Worm (Caenorhabditis elegans) whole organism, late embryonic: ENCODE results near the gene ZK1307.8.

Experiments
- F13H6.1 ChIP-seq: sonication (generic microtip); optimal IDR thresholded peaks from 2 replicates; lab custom pipeline; 2016; ENCODE audit warnings: missing genetic modification characterization, missing compliant biosample characterization
- K09A11.1 ChIP-seq: sonication (generic microtip); optimal IDR thresholded peaks from 2 replicates; lab custom pipeline; 2017; ENCODE audit warnings: antibody characterized with exemption, mild to moderate bottlenecking, missing genetic modification characterization, missing compliant biosample characterization; ENCODE audit not compliant: insufficient read depth
- Y22D7AL.16 ChIP-seq: sonication (generic microtip); optimal IDR thresholded peaks from 2 replicates; lab custom pipeline; 2016; ENCODE audit warnings: missing genetic modification characterization, missing compliant biosample characterization
- ceh-14 ChIP-seq: sonication (generic microtip); optimal IDR thresholded peaks from 2 replicates; lab custom pipeline; 2016; ENCODE audit warnings: missing genotype, missing genetic modification characterization, missing compliant biosample characterization
- ceh-19 ChIP-seq: fragments of 200-800 bp; sonication (Bioruptor generic); optimal IDR thresholded peaks from 2 replicates; lab custom pipeline; 2018; ENCODE audit warnings: mild to moderate bottlenecking, missing genetic modification characterization, missing compliant biosample characterization
- ceh-2 ChIP-seq: sonication (generic microtip); optimal IDR thresholded peaks from 2 replicates; lab custom pipeline; 2016; ENCODE audit warnings: missing genotype, missing genetic modification characterization, missing compliant biosample characterization
- ceh-30 ChIP-seq: fragments of 150-350 bp; optimal IDR thresholded peaks from 2 replicates; lab custom pipeline; 2014; ENCODE audit warnings: missing biosample characterization, missing genetic modification characterization
- ceh-45 ChIP-seq: fragments of 200-800 bp; sonication (Bioruptor generic); IDR thresholded peaks from 2 replicates; pipeline ENCODE4 v1.3.6; 2022; ENCODE audit warnings: missing genetic modification reagents, missing genetic modification characterization, missing compliant biosample characterization
- ceh-6 ChIP-seq: fragments of 200-800 bp; sonication (Bioruptor generic); optimal IDR thresholded peaks from 2 replicates; lab custom pipeline; 2018; ENCODE audit warnings: mild to moderate bottlenecking, missing genetic modification characterization, missing compliant biosample characterization
- ceh-9 ChIP-seq: sonication (generic microtip); optimal IDR thresholded peaks from 2 replicates; lab custom pipeline; 2016; ENCODE audit warnings: mild to moderate bottlenecking, missing genetic modification characterization, inconsistent platforms, missing compliant biosample characterization
- che-1 ChIP-seq: sonication (generic microtip); optimal IDR thresholded peaks from 2 replicates; lab custom pipeline; 2016; ENCODE audit warnings: mild to moderate bottlenecking, missing genetic modification characterization, missing compliant biosample characterization
- dmd-4 ChIP-seq: sonication (generic microtip); optimal IDR thresholded peaks from 2 replicates; lab custom pipeline; 2016; ENCODE audit warnings: borderline replicate concordance, missing genetic modification characterization, missing compliant biosample characterization
- ets-4 ChIP-seq: sonication (generic microtip); optimal IDR thresholded peaks from 2 replicates; lab custom pipeline; 2016; ENCODE audit warnings: missing genetic modification characterization, missing compliant biosample characterization
- eyg-1 ChIP-seq: sonication (generic microtip); optimal IDR thresholded peaks from 2 replicates; lab custom pipeline; 2016; ENCODE audit warnings: missing genotype, missing genetic modification characterization, missing compliant biosample characterization
- fkh-10 ChIP-seq: fragments of 150-350 bp; optimal IDR thresholded peaks from 2 replicates; lab custom pipeline; 2014; ENCODE audit warnings: missing biosample characterization, missing genetic modification reagents, missing genetic modification characterization
- fkh-6 ChIP-seq: sonication (generic microtip); optimal IDR thresholded peaks from 2 replicates; lab custom pipeline; 2016; ENCODE audit warnings: missing genetic modification characterization, missing compliant biosample characterization
- gmeb-2 ChIP-seq: sonication (generic microtip); optimal IDR thresholded peaks from 2 replicates; lab custom pipeline; 2016; ENCODE audit warnings: missing genetic modification characterization, inconsistent platforms, missing compliant biosample characterization
- lin-11 ChIP-seq: fragments of 200-800 bp; sonication (Bioruptor generic); optimal IDR thresholded peaks from 2 replicates; lab custom pipeline; 2018; ENCODE audit warnings: mild to moderate bottlenecking, missing genetic modification characterization, missing compliant biosample characterization
- mec-3 ChIP-seq: sonication (generic microtip); optimal IDR thresholded peaks from 2 replicates; lab custom pipeline; 2016; ENCODE audit warnings: borderline replicate concordance, missing genetic modification characterization, missing compliant biosample characterization
- odd-2 ChIP-seq: sonication (generic microtip); optimal IDR thresholded peaks from 2 replicates; lab custom pipeline; 2017; ENCODE audit warnings: antibody characterized with exemption, mild to moderate bottlenecking, missing genetic modification characterization, missing compliant biosample characterization
- pax-1 ChIP-seq: fragments of 150-350 bp; optimal IDR thresholded peaks from 2 replicates; lab custom pipeline; 2014; ENCODE audit warnings: missing biosample characterization, missing genetic modification characterization
- pha-4 ChIP-seq: fragments of 150-350 bp; optimal IDR thresholded peaks from 2 replicates; lab custom pipeline; 2018; ENCODE audit warnings: missing biosample characterization, missing genetic modification reagents, missing genetic modification characterization
- ref-2 ChIP-seq: sonication (generic microtip); optimal IDR thresholded peaks from 2 replicates; lab custom pipeline; 2016; ENCODE audit warnings: missing genetic modification characterization, missing compliant biosample characterization
- rnt-1 ChIP-seq: sonication (generic microtip); optimal IDR thresholded peaks from 2 replicates; lab custom pipeline; 2016; ENCODE audit warnings: missing genetic modification characterization, missing compliant biosample characterization
- sox-2 ChIP-seq: fragments of 200-800 bp; sonication (Bioruptor generic); IDR thresholded peaks from 2 replicates; pipeline ENCODE4 v1.3.6; 2022; ENCODE audit warnings: missing genetic modification reagents, missing genetic modification characterization, missing compliant biosample characterization
- tbx-2 ChIP-seq: sonication (generic microtip); optimal IDR thresholded peaks from 2 replicates; lab custom pipeline; 2016; ENCODE audit warnings: missing genetic modification characterization, missing compliant biosample characterization
- tbx-7 ChIP-seq: sonication (generic microtip); optimal IDR thresholded peaks from 2 replicates; lab custom pipeline; 2016; ENCODE audit warnings: missing genotype, missing genetic modification characterization, missing compliant biosample characterization
- ttx-3 ChIP-seq: sonication (generic microtip); optimal IDR thresholded peaks from 2 replicates; lab custom pipeline; 2016; ENCODE audit warnings: missing genetic modification reagents, missing genetic modification characterization, missing compliant biosample characterization
- unc-42 ChIP-seq: sonication (generic microtip); optimal IDR thresholded peaks from 2 replicates; lab custom pipeline; 2016; ENCODE audit warnings: missing genotype, missing genetic modification characterization, missing compliant biosample characterization
- unc-86 ChIP-seq: sonication (generic microtip); optimal IDR thresholded peaks from 2 replicates; lab custom pipeline; 2016; ENCODE audit warnings: missing genetic modification characterization, missing compliant biosample characterization
- ztf-16 ChIP-seq: sonication (generic microtip); optimal IDR thresholded peaks from 2 replicates; lab custom pipeline; 2017; ENCODE audit warnings: missing genetic modification characterization, missing compliant biosample characterization

ZK1307.8 gene

DNA sequence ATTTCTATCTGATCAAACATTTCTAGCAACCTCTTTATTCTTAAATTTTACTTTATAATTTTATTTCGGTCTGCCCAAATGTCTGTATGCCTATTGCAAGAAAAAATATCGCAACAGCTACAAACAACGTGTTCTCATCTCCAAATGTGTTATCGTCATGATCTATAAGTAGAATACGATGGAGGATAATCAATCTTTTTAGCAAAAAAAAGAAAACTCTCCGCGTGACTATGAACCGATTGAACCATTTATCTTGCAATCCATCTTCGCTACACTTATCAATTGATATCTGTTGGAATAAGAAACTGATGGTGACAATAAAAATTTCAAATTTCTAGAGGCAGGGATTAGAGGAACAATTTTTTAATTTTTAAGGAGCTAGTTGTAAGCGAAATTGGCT, 18.5 kb upstream of the ZK1307.8 start:
- TF ChIP-seq ztf-16 (tag; lab: Kevin White, UChicago) (no peak), tbx-2 (tag; lab: Kevin White, UChicago) (no peak)

DNA sequence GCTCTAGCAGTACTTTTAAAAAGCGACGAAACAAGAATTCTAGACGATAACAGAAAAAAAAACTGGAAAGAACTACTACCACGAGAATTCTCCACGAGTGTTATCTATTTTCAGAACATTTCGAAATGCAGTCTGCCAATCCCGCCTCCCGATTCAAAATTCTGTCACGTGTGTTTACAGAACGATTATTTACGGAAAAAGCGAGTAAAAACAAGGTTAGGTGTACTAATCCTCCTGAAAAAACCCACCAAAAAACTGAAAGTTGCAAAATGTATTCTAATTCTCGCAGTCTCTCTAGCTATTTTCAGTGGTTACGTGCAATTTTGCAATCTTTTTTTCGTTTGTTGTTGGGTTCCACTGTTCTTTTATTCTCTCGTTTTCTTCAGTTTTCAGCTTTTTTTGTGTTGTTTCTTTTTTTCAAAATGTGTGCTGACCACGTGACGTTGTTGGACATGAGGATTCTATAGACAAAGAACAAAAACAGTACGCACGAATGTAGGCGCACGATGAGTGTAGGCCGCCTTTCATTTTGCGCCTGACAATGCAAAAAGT, 17.9 kb upstream of the ZK1307.8 start:
- TF ChIP-seq ceh-30 (tag; lab: Kevin White, UChicago) (no peak), ceh-9 (tag; lab: Kevin White, UChicago) (no peak), ceh-2 (tag; lab: Kevin White, UChicago) (no peak), Y22D7AL.16 (tag; lab: Kevin White, UChicago) (no peak), che-1 (tag; lab: Kevin White, UChicago) (no peak), gmeb-2 (tag; lab: Kevin White, UChicago) (no peak), mec-3 (tag; lab: Kevin White, UChicago) (no peak), F13H6.1 (no peak)

DNA sequence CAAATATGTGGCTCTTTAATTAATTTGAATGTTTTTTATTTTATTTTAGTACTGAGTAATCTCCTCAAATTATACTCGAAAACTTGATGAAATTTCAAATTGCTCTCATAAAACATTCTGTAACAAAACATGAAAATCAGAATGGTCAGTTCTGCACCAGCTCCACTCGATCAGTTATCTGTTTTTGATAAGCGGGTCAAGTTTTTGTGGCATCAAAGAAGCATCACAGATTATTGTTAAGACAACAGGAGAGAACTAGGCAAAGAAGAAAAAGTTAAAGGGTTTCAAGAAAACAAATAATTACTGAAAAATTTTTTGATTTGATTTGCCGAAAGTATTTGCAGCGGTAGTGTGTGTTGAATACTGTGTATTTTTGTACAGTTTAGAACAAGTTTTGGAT, 17.3 kb upstream of the ZK1307.8 start:
- no peak for TF ChIP-seq ceh-2 (tag; lab: Kevin White, UChicago)
- no peak for TF ChIP-seq unc-86 (tag; lab: Kevin White, UChicago)
- TF ChIP-seq ceh-45: no peak
- no peak for TF ChIP-seq pax-1 (tag; lab: Kevin White, UChicago)
- TF ChIP-seq dmd-4 (tag; lab: Kevin White, UChicago): no peak
- TF ChIP-seq fkh-10 (GFP tag; lab: Kevin White, UChicago): no peak
- TF ChIP-seq F13H6.1: no peak
- no peak for TF ChIP-seq ceh-19 (GFP tag; lab: Kevin White, UChicago)
- TF ChIP-seq ceh-6: no peak
- no peak for TF ChIP-seq lin-11 (tag; lab: Kevin White, UChicago)
- TF ChIP-seq eyg-1 (tag; lab: Kevin White, UChicago): no peak

DNA sequence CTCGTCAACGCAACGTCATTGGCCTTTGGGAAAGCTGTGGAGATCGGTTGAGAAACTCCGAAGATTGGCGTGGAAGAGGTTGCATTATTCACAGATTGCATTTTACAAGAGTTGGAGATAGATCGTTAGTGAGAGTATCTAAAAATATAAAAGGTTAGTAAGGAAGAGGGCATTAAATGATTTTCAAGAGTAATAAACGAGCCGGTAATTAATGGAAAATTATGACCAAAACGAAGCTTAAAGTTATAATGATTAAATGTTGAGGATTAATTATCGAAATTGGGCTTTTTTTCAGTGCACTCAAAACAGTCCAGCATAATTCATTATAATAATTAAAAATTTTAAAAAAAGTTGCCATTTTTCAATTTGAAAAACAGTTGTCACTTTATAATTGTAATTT, 15.1 kb upstream of the ZK1307.8 start, which contains the start of gene pap-2:
TSS of gene pap-2 (minus strand) at position 101 of the 400 bp plus-strand sequence.
- TF ChIP-seq tbx-7 (tag; lab: Kevin White, UChicago) (no peak), ceh-14 (no peak), pha-4 (tag; lab: Kevin White, UChicago) (no peak), ets-4 (no peak), sox-2 (no peak), rnt-1 (tag; lab: Kevin White, UChicago) (no peak), unc-42 (tag; lab: Kevin White, UChicago) (no peak), F13H6.1 (no peak), ref-2 (no peak), fkh-10 (GFP tag; lab: Kevin White, UChicago) (no peak), K09A11.1 (no peak), eyg-1 (tag; lab: Kevin White, UChicago) (no peak), odd-2 (tag; lab: Kevin White, UChicago) (no peak)
- TF ChIP-seq, all 69 proteins: peak for 0

DNA sequence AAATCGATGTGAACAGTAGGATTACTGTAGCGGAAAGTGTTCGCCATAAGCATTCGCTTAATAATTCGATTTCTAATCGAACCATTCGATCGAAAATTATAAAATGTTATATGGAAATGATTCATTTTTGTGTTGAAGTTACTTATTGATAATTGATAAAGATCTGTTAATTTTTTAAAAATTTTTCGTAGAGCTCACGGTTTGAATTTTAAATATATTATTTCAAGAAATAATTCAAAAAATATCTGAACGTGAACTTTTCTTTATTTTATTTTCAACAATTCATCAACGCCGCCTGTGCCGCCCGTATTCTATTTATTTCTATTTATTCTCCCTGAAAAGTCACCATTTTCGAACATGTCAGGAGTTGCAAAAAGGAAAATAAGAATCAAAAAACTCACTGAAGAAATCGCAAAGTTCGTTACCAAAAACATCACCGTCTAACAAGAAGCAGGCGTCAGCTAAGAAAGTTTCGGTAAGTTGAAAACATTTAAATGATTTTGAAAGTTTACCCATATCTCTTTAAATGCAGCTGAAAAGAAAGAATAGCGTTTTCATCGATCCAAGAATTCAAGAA, 13.0 kb upstream of the ZK1307.8 start, which contains the start of the genes T15H9.5 and T15H9.4:
TSS of gene T15H9.5 (minus strand) at position 101 of the 577 bp plus-strand sequence.
TSS of gene T15H9.4 (plus strand) at position 527 of the 577 bp plus-strand sequence.
- no peak for TF ChIP-seq ceh-19 (GFP tag; lab: Kevin White, UChicago)
- TF ChIP-seq fkh-6 (tag; lab: Kevin White, UChicago): no peak

DNA sequence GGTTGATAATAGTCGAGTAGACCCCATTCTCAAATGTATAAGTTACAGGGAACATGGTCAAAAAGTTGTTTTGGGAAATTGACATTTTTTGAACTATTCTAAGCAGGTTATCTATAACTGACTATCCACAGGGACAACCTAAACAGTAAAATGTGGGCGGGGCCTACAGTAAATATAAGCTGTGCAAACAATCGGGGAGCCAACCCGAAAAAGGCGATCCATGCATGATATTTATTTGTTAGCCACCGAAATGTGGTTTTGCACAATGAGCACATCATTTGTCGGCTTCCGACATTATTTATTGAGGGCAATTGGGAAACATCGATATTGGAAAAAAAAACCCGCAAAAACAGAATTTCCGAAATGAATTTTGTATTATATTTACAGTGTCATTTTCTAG, 9.7 kb upstream of the ZK1307.8 start, which contains the start of gene hlh-6:
TSS of gene hlh-6 (minus strand) at position 101 of the 400 bp plus-strand sequence.
- TF ChIP-seq ttx-3 (tag; lab: Kevin White, UChicago) (no peak), pha-4 (tag; lab: Kevin White, UChicago) (no peak)
